Worm (Caenorhabditis elegans) whole organism, L1 larva: ENCODE data around the gene srw-66.
A peak's percentile ranks its signal among the peaks of the same experiment; 100 is the strongest.

Experiments
- Y116A8C.19 ChIP-seq: sonication (generic microtip); optimal IDR thresholded peaks from 2 replicates; lab custom pipeline; 2016; ENCODE audit warnings: missing compliant biosample characterization, missing genetic modification characterization, borderline replicate concordance
- alr-1 ChIP-seq: fragments of 200-800 bp; sonication (Bioruptor generic); optimal IDR thresholded peaks from 2 replicates; lab custom pipeline; 2018; ENCODE audit warnings: borderline replicate concordance, mild to moderate bottlenecking, missing genetic modification characterization, missing compliant biosample characterization
- ceh-63 ChIP-seq: fragments of 200-800 bp; sonication (Bioruptor generic); optimal IDR thresholded peaks from 2 replicates; lab custom pipeline; 2018; ENCODE audit warnings: mild to moderate bottlenecking, missing genetic modification characterization, missing compliant biosample characterization
- ceh-8 ChIP-seq: fragments of 200-800 bp; sonication (Bioruptor generic); optimal IDR thresholded peaks from 2 replicates; lab custom pipeline; 2018; ENCODE audit warnings: mild to moderate bottlenecking, missing genetic modification characterization, moderate library complexity, missing compliant biosample characterization
- ceh-88 ChIP-seq: fragments of 200-800 bp; sonication (Bioruptor generic); IDR thresholded peaks from 2 replicates; pipeline ENCODE4 v1.3.6; 2022; ENCODE audit warnings: missing genetic modification characterization, missing compliant biosample characterization
- ceh-90 ChIP-seq: sonication (generic microtip); optimal IDR thresholded peaks from 2 replicates; lab custom pipeline; 2016; ENCODE audit warnings: missing genetic modification characterization, missing compliant biosample characterization
- dsc-1 ChIP-seq: sonication (generic microtip); optimal IDR thresholded peaks from 2 replicates; lab custom pipeline; 2016; ENCODE audit warnings: mild to moderate bottlenecking, missing genetic modification characterization, missing compliant biosample characterization
- efl-1 ChIP-seq, 4 experiments: fragments of 150-350 bp; optimal IDR thresholded peaks in 3 of 4; peaks in 1 of 4; 1 replicate in 1 of 4; 2 replicates in 3 of 4; lab custom pipeline; 2014; ENCODE audit warnings: missing biosample characterization in 2 of 4, missing genetic modification characterization in 2 of 4, missing genetic modification reagents in 2 of 4
- efl-3 ChIP-seq: fragments of 200-800 bp; sonication (Bioruptor generic); optimal IDR thresholded peaks from 2 replicates; lab custom pipeline; 2018; ENCODE audit warnings: mild to moderate bottlenecking, missing genetic modification characterization, missing compliant biosample characterization
- egl-27 ChIP-seq, 2 experiments: fragments of 150-350 bp in 1 of 2; sonication (generic microtip); optimal IDR thresholded peaks; 3 replicates each; lab custom pipeline; 2017 to 2018; ENCODE audit warnings: missing biosample characterization in 2 of 2, missing genetic modification characterization in 2 of 2, missing genetic modification reagents in 2 of 2
- elt-2 ChIP-seq: sonication (generic microtip); optimal IDR thresholded peaks from 2 replicates; lab custom pipeline; 2016; ENCODE audit warnings: missing genetic modification characterization, mild to moderate bottlenecking, inconsistent platforms, missing compliant biosample characterization, missing genetic modification reagents
- ets-5 ChIP-seq: fragments of 200-800 bp; sonication (Bioruptor generic); IDR thresholded peaks from 2 replicates; pipeline ENCODE4 v1.3.6; 2022; ENCODE audit warnings: missing genetic modification characterization, missing compliant biosample characterization
- fkh-4 ChIP-seq: sonication (generic microtip); optimal IDR thresholded peaks from 2 replicates; lab custom pipeline; 2016; ENCODE audit warnings: missing compliant biosample characterization, missing genetic modification characterization, borderline replicate concordance
- fos-1 ChIP-seq: fragments of 150-350 bp; optimal IDR thresholded peaks from 2 replicates; lab custom pipeline; 2014; ENCODE audit warnings: missing biosample characterization, missing genetic modification characterization
- hpl-2 ChIP-seq: fragments of 150-350 bp; optimal IDR thresholded peaks from 2 replicates; lab custom pipeline; 2014; ENCODE audit warnings: missing biosample characterization, missing genetic modification reagents, missing genetic modification characterization
- irx-1 ChIP-seq: sonication (generic microtip); optimal IDR thresholded peaks from 2 replicates; lab custom pipeline; 2016; ENCODE audit warnings: missing genetic modification characterization, missing compliant biosample characterization
- lin-13 ChIP-seq: fragments of 150-350 bp; optimal IDR thresholded peaks from 2 replicates; lab custom pipeline; 2014; ENCODE audit warnings: missing biosample characterization, missing genetic modification reagents, missing genetic modification characterization
- lin-14 ChIP-seq: fragments of 200-800 bp; sonication (Bioruptor generic); optimal IDR thresholded peaks from 2 replicates; lab custom pipeline; 2018; ENCODE audit warnings: mild to moderate bottlenecking, missing genetic modification characterization, moderate library complexity, missing compliant biosample characterization
- lin-15B ChIP-seq: fragments of 150-350 bp; sonication (generic microtip); optimal IDR thresholded peaks from 3 replicates; lab custom pipeline; 2014; ENCODE audit warnings: missing biosample characterization, missing genetic modification characterization
- lin-35 ChIP-seq, 2 experiments: fragments of 150-350 bp; optimal IDR thresholded peaks; 2 replicates each; lab custom pipeline; 2014; ENCODE audit warnings: missing biosample characterization in 2 of 2, missing genetic modification characterization in 2 of 2, missing genetic modification reagents in 2 of 2
- mab-9 ChIP-seq: fragments of 200-800 bp; sonication (Bioruptor generic); IDR thresholded peaks from 2 replicates; pipeline ENCODE4 v1.3.6; 2022; ENCODE audit warnings: missing genetic modification reagents, missing genetic modification characterization, missing compliant biosample characterization
- nhr-11 ChIP-seq: fragments of 150-350 bp; optimal IDR thresholded peaks from 2 replicates; lab custom pipeline; 2014; ENCODE audit warnings: missing biosample characterization, missing genetic modification characterization
- nhr-12 ChIP-seq: sonication (generic microtip); optimal IDR thresholded peaks from 2 replicates; lab custom pipeline; 2017; ENCODE audit warnings: missing biosample characterization, missing genetic modification characterization
- nhr-237 ChIP-seq: fragments of 150-350 bp; optimal IDR thresholded peaks from 2 replicates; lab custom pipeline; 2014; ENCODE audit warnings: missing biosample characterization, missing genetic modification characterization
- nhr-28 ChIP-seq: fragments of 150-350 bp; optimal IDR thresholded peaks from 2 replicates; lab custom pipeline; 2014; ENCODE audit warnings: missing biosample characterization, missing genetic modification characterization
- nhr-76 ChIP-seq: sonication (generic microtip); optimal IDR thresholded peaks from 2 replicates; lab custom pipeline; 2017; ENCODE audit warnings: missing biosample characterization, missing genetic modification characterization
- nhr-77 ChIP-seq: fragments of 150-350 bp; optimal IDR thresholded peaks from 2 replicates; lab custom pipeline; 2014; ENCODE audit warnings: missing biosample characterization, missing genetic modification characterization
- nhr-85 ChIP-seq: sonication (generic microtip); peaks from one replicate; lab custom pipeline; 2016; ENCODE audit warnings: missing genetic modification characterization, inconsistent platforms, missing compliant biosample characterization
- pax-3 ChIP-seq: fragments of 200-800 bp; sonication (Bioruptor generic); optimal IDR thresholded peaks from 2 replicates; lab custom pipeline; 2018; ENCODE audit warnings: mild to moderate bottlenecking, missing genetic modification characterization, moderate library complexity, missing compliant biosample characterization
- pqm-1 ChIP-seq: sonication (generic microtip); optimal IDR thresholded peaks from 3 replicates; lab custom pipeline; 2017; ENCODE audit warnings: missing biosample characterization, missing genetic modification characterization
- rnt-1 ChIP-seq: sonication (generic microtip); optimal IDR thresholded peaks from 2 replicates; lab custom pipeline; 2016; ENCODE audit warnings: mild to moderate bottlenecking, missing genetic modification characterization, moderate library complexity, missing compliant biosample characterization
- sox-4 ChIP-seq: sonication (generic microtip); optimal IDR thresholded peaks from 2 replicates; lab custom pipeline; 2016; ENCODE audit warnings: missing genetic modification characterization, missing compliant biosample characterization
- sptf-1 ChIP-seq: fragments of 150-350 bp; optimal IDR thresholded peaks from 2 replicates; lab custom pipeline; 2014; ENCODE audit warnings: missing biosample characterization, missing genetic modification characterization
- swsn-7 ChIP-seq: sonication (generic microtip); optimal IDR thresholded peaks from 2 replicates; lab custom pipeline; 2016; ENCODE audit warnings: missing genetic modification characterization, missing compliant biosample characterization
- unc-30 ChIP-seq: sonication (generic microtip); optimal IDR thresholded peaks from 2 replicates; lab custom pipeline; 2017; ENCODE audit warnings: missing biosample characterization, missing genetic modification characterization
- vab-15 ChIP-seq: sonication (generic microtip); optimal IDR thresholded peaks from 2 replicates; lab custom pipeline; 2017; ENCODE audit warnings: missing genotype, mild to moderate bottlenecking, missing genetic modification characterization, missing compliant biosample characterization
- xbp-1 ChIP-seq: sonication (generic microtip); optimal IDR thresholded peaks from 2 replicates; lab custom pipeline; 2016; ENCODE audit warnings: missing genetic modification characterization, missing compliant biosample characterization
- zip-4 ChIP-seq: fragments of 200-800 bp; sonication (Bioruptor generic); optimal IDR thresholded peaks from 2 replicates; lab custom pipeline; 2018; ENCODE audit warnings: mild to moderate bottlenecking, missing genetic modification characterization, moderate library complexity, missing compliant biosample characterization
- ztf-11 ChIP-seq, 2 experiments: sonication (generic microtip); optimal IDR thresholded peaks; 2 replicates each; lab custom pipeline; 2016 to 2017; ENCODE audit warnings: missing genetic modification characterization in 2 of 2, missing biosample characterization in 1 of 2, missing compliant biosample characterization in 1 of 2

srw-66 gene

DNA sequence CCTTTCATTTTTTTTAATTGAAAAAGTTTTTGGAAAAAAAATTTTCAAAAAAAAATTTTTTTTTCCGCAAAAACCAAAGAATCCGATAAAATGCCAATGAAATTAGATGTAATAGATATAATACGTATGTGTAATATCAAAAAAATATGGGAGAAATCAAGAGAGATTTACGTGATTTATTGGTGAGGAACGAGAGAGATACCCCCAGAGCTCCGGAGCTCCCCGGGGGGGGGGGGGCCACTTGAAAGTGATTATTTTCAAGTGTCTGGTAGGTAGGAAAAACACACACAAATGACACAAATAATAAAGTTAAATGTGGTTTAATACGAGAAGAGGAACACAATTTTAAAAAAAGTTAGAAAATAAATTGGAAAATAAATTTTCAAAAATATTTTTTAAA, 5.1 kb upstream of the srw-66 start, which contains the start of gene Y57G7A.11:
Y57G7A.11 (minus strand) TSS at position 101 of the 400 bp plus-strand sequence.
- TF ChIP-seq xbp-1 (tag; lab: Kevin White, UChicago) (no peak), rnt-1 (tag; lab: Kevin White, UChicago) (no peak), ceh-8 (GFP tag; lab: Kevin White, UChicago) (no peak), fkh-4 (peak; percentile 39), nhr-237 (tag; lab: Kevin White, UChicago) (no peak), pqm-1 (tag; lab: Kevin White, UChicago) (no peak), nhr-28 (no peak), nhr-11 (no peak), lin-13 (GFP tag; lab: Kevin White, UChicago) (no peak), efl-1 (optimal IDR thresholded peaks at IDR 0.05; lab: Kevin White, UChicago) (no peak), efl-1 (GFP tag; optimal IDR thresholded peaks at IDR 0.05 in 1 of 2; lab: Kevin White, UChicago) (no peak), dsc-1 (tag; lab: Kevin White, UChicago) (peak; percentile 83), vab-15 (tag; lab: Kevin White, UChicago) (no peak), irx-1 (tag; lab: Kevin White, UChicago) (no peak)

DNA sequence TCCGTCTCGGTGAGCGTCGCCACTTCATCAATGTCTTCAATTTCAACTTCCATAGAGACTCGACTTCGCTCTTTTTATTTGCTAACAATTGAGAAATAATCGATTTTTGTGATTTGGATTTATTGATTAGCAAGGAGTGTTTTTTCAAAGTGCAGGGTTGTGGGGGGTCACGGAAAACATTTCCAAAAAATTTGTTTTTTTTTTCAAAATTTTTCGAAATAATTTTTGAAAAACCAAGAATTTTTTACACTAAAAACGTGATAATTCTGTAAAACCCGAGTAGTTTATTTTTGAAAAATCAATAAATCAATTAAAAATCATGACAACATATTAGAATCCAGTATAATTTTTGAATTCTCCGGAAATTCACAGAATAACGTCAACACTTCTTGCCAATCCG, 3.7 kb upstream of the srw-66 start, which contains the start of gene Y57G7A.5:
Y57G7A.5 (minus strand) TSS at position 101 of the 400 bp plus-strand sequence.
- no peak for TF ChIP-seq ceh-88
- no peak for TF ChIP-seq dsc-1 (tag; lab: Kevin White, UChicago)
- TF ChIP-seq Y116A8C.19 (tag; lab: Kevin White, UChicago), result no peak
- TF ChIP-seq ceh-63 (GFP tag; lab: Kevin White, UChicago), result no peak
- no peak for TF ChIP-seq mab-9 (GFP tag; lab: Robert Waterston, UW)
- no peak for TF ChIP-seq nhr-12 (tag; lab: Kevin White, UChicago)
- TF ChIP-seq hpl-2 (GFP tag; lab: Kevin White, UChicago), result no peak
- no peak for TF ChIP-seq rnt-1 (tag; lab: Kevin White, UChicago)
- TF ChIP-seq swsn-7 (tag; lab: Kevin White, UChicago), result no peak
- TF ChIP-seq, all 84 proteins: peak for 0

DNA sequence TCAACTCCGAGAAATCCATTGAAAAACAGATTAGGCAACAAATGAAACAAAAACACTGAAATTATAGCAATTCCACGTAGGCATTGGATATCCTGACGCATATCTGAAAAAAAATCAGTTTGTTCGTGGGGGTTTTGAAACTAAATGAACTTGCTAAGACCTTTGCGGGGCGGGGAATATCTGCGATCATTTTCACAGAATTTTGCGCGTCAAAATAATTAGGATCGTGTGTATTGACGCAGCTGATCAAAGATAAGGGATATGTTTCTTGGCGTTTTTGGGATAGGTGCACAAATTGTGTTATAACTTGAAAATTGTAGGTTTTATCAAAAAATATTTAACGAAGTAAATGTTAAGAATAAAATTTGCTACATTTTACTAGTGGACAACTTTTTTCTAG, 4.9 kb downstream of the srw-66 start, which contains the start of gene oac-30:
oac-30 (minus strand) TSS at position 101 of the 400 bp plus-strand sequence.
- TF ChIP-seq pax-3 (tag; lab: Kevin White, UChicago), result no peak
- TF ChIP-seq nhr-85 (tag; lab: Kevin White, UChicago), result no peak
- no peak for TF ChIP-seq fos-1 (tag; lab: Kevin White, UChicago)
- no peak for TF ChIP-seq egl-27 (tag; optimal IDR thresholded peaks at IDR 0.05; lab: Kevin White, UChicago)
- no peak for TF ChIP-seq mab-9 (GFP tag; lab: Robert Waterston, UW)
- no peak for TF ChIP-seq unc-30
- no peak for TF ChIP-seq lin-35 (GFP tag; optimal IDR thresholded peaks at IDR 0.05; lab: Kevin White, UChicago)
- no peak for TF ChIP-seq nhr-11
- no peak for TF ChIP-seq xbp-1 (tag; lab: Kevin White, UChicago)
- no peak for TF ChIP-seq irx-1 (tag; lab: Kevin White, UChicago)
- no peak for TF ChIP-seq nhr-76 (tag; lab: Kevin White, UChicago)
- no peak for TF ChIP-seq alr-1 (tag; lab: Kevin White, UChicago)
- no peak for TF ChIP-seq ceh-90 (tag; lab: Kevin White, UChicago)
- TF ChIP-seq lin-15B, result no peak

DNA sequence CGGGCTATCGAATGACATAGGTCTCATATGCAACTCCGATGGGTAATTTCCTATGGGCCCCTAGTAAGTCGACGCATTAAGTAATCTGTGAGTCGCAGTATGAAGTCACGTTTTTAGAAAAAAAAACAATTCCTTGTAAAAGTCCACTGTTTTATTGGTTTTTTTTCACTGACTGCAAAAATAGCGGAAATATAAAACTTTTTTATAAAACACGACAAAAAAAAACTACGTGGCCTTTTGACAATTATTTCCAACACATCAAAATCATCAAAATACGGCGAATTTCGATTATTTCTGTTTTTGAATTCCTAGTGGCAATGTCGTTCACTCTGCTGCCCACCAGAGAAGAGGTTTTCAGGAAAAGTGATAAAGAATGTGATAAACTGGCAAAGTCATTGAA, 13.1 kb downstream of the srw-66 start, which contains the start of gene clpr-2:
clpr-2 (plus strand) TSS at position 301 of the 400 bp plus-strand sequence.
- TF ChIP-seq ceh-88 (no peak), lin-14 (GFP tag; lab: Kevin White, UChicago) (no peak), elt-2 (tag; lab: Kevin White, UChicago) (no peak), sptf-1 (tag; lab: Kevin White, UChicago) (no peak), nhr-77 (tag; lab: Kevin White, UChicago) (no peak), lin-35 (GFP tag; optimal IDR thresholded peaks at IDR 0.05; lab: Kevin White, UChicago) (no peak), ztf-11 (tag; optimal IDR thresholded peaks at IDR 0.05; lab: Kevin White, UChicago) (no peak), efl-3 (GFP tag; lab: Kevin White, UChicago) (no peak), swsn-7 (tag; lab: Kevin White, UChicago) (no peak), sox-4 (no peak), ets-5 (GFP tag; lab: Robert Waterston, UW) (no peak), zip-4 (no peak), xbp-1 (tag; lab: Kevin White, UChicago) (no peak), ceh-8 (GFP tag; lab: Kevin White, UChicago) (no peak), dsc-1 (tag; lab: Kevin White, UChicago) (no peak), irx-1 (tag; lab: Kevin White, UChicago) (no peak), hpl-2 (GFP tag; lab: Kevin White, UChicago) (no peak), lin-13 (GFP tag; lab: Kevin White, UChicago) (no peak), nhr-76 (tag; lab: Kevin White, UChicago) (no peak)
- TF ChIP-seq, all 84 proteins: peak for 0
